Worm (Caenorhabditis elegans): ENCODE measurements around the gene ced-5.

Gene ced-5

DNA sequence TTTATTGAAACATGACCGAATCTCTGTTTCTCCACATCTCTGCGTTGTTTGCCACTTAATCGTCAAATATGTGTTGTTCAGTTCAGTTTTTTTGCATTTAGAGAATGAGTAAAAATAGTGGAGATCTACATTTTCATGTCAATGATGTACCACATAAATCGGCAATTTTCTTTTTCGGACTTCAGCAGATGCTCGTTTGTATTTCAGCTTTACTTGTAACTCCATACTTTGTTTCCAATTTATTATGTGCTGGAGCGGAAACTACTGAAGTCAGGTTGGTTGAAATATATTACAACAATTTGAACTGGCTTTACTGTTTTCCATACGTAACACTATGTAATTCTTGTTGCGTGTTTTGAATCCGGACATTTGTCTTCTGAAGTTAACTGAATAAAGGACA, 46.7 kb downstream of the ced-5 start, which contains the start of gene T07G12.2:
Gene T07G12.2, plus strand, starts transcription at position 62 of the 400 bp plus-strand sequence.
- no peak for TF ChIP-seq T22C8.4 (GFP tag; IDR thresholded peaks at IDR 0.05)
- TF ChIP-seq tab-1 (GFP tag; IDR thresholded peaks at IDR 0.05): no peak
- TF ChIP-seq ref-1 (GFP tag; conservative IDR thresholded peaks at IDR 0.05): no peak
- no peak for TF ChIP-seq flt-1 (GFP tag; IDR thresholded peaks at IDR 0.05)
- no peak for TF ChIP-seq cog-1 (tag; optimal IDR thresholded peaks at IDR 0.05)
- TF ChIP-seq ztf-29 (GFP tag; IDR thresholded peaks at IDR 0.05): no peak
- TF ChIP-seq ztf-23 (GFP tag; IDR thresholded peaks at IDR 0.05): no peak
- no peak for TF ChIP-seq klf-2 (GFP tag; conservative IDR thresholded peaks at IDR 0.05)
- no peak for TF ChIP-seq med-1 (GFP tag; optimal IDR thresholded peaks at IDR 0.05; ENCODE audit: insufficient read depth)

DNA sequence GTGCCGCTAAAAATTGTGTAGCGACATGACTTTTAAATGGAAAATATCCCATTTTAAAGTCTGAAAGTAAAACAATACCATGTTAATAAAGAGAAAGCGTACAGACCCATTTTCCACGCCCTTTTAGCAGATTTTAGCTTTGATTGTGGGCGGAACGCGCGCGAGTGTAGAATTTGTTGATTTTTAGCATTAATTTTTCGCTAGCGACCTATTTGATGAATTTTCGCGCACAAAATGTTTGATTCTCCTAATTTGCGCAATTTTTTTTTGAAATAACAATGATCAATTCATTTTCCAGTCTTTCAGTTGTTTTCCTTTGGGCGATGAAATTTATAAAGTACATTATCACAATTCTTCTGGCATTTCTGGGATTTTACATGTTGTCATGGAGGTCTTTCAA, 49.7 kb downstream of the ced-5 start, which contains the start of gene T07G12.3:
Gene T07G12.3, plus strand, starts transcription at position 301 of the 400 bp plus-strand sequence.
- no peak for TF ChIP-seq flt-1 (GFP tag; IDR thresholded peaks at IDR 0.05)
- TF ChIP-seq T22C8.4 (GFP tag; IDR thresholded peaks at IDR 0.05): no peak
- TF ChIP-seq tab-1 (GFP tag; IDR thresholded peaks at IDR 0.05): no peak
- no peak for TF ChIP-seq ztf-29 (GFP tag; IDR thresholded peaks at IDR 0.05)
- no peak for TF ChIP-seq cog-1 (tag; optimal IDR thresholded peaks at IDR 0.05)
- TF ChIP-seq ztf-23 (GFP tag; IDR thresholded peaks at IDR 0.05): no peak
- TF ChIP-seq med-1 (GFP tag; optimal IDR thresholded peaks at IDR 0.05; ENCODE audit: insufficient read depth): no peak
- no peak for TF ChIP-seq klf-2 (GFP tag; conservative IDR thresholded peaks at IDR 0.05)
- TF ChIP-seq ref-1 (GFP tag; conservative IDR thresholded peaks at IDR 0.05): no peak

DNA sequence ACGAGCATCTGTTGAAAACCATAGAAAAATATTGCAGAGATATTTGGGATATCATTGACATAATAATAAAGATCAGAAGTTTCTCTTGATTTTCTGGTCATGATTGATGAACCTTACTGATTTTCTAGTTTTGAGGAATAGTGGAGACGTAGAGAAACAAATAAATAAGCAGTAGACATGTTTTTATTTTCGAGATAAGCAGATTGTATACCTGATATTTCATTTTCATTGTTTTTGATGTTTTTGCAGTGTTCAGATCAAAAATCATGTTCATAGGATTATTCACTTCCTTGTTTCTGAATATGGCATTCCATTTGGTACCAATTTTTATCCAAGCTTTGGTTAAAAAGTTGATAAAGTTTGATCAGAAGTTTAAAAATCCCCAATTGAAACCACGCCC, 54.7 kb downstream of the ced-5 start, which contains the start of gene T07G12.4:
Gene T07G12.4, minus strand, starts transcription at position 101 of the 400 bp plus-strand sequence.
- TF ChIP-seq ref-1 (GFP tag; conservative IDR thresholded peaks at IDR 0.05) (no peak), tab-1 (GFP tag; IDR thresholded peaks at IDR 0.05) (no peak)

DNA sequence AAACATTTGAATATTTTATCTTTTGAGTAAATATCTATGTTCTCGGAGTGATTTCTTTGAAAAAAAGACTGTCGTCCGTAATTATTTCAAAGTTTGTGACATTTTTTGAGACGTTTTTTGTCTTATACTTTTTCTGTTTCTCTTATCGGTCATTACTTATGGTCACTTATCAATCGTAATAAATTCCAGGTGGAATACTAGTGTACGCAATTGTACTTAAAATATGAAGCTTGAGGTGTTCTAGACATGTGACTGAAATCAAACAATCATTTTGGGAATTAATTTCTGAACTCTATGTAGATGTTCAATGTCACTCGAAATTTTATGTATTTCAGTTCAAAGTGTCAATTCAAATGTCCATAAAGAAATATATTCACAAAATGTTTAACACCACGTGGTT, 58.4 kb downstream of the ced-5 start:
- no peak for TF ChIP-seq flt-1 (GFP tag; IDR thresholded peaks at IDR 0.05)
- no peak for TF ChIP-seq klf-2 (GFP tag; conservative IDR thresholded peaks at IDR 0.05)
- no peak for TF ChIP-seq med-1 (GFP tag; optimal IDR thresholded peaks at IDR 0.05; ENCODE audit: insufficient read depth)
- no peak for TF ChIP-seq tab-1 (GFP tag; IDR thresholded peaks at IDR 0.05)
- TF ChIP-seq T22C8.4 (GFP tag; IDR thresholded peaks at IDR 0.05): no peak
- TF ChIP-seq cog-1 (tag; optimal IDR thresholded peaks at IDR 0.05): no peak
- no peak for TF ChIP-seq ztf-23 (GFP tag; IDR thresholded peaks at IDR 0.05)
- no peak for TF ChIP-seq ref-1 (GFP tag; conservative IDR thresholded peaks at IDR 0.05)
- no peak for TF ChIP-seq ztf-29 (GFP tag; IDR thresholded peaks at IDR 0.05)
